Worm (Caenorhabditis elegans) whole organism, dauer: ENCODE measurements around the gene Y105C5A.1269.

Experiments used
- unc-62 ChIP-seq: sonication (generic microtip); optimal IDR thresholded peaks from 2 replicates; lab custom pipeline; 2017; ENCODE audit warnings: missing biosample characterization, missing genetic modification reagents, missing genetic modification characterization

Gene Y105C5A.1269

ce11 chrIV:15883922-15884321 is 36.7 kb downstream of the Y105C5A.1269 start, which contains the start of gene Y105C5B.3:
Gene Y105C5B.3, plus strand, starts transcription at chrIV:15884222.
- no peak for TF ChIP-seq unc-62

- TF ChIP-seq unc-62: no peak
These were observed 46.9 kb downstream of the Y105C5A.1269 start, which contains the start of gene srv-14 for ce11 chrIV:15894133-15894532. Gene srv-14, minus strand, starts transcription at chrIV:15894233.

- TF ChIP-seq unc-62: no peak
These were observed 47.6 kb downstream of the Y105C5A.1269 start for ce11 chrIV:15894819-15895218.
